Worm (Caenorhabditis elegans) whole organism, L4 larva: ENCODE results near the gene mps-1.

Source experiments
- Y48G9A.11 ChIP-seq: fragments of 200-800 bp; sonication (Bioruptor generic); IDR thresholded peaks from 2 replicates; pipeline ENCODE4 v1.3.6; 2022; ENCODE audit warnings: missing genetic modification reagents, missing genetic modification characterization, missing compliant biosample characterization
- ceh-28 ChIP-seq: fragments of 150-350 bp; optimal IDR thresholded peaks from 2 replicates; lab custom pipeline; 2014; ENCODE audit warnings: missing biosample characterization, missing genetic modification reagents, missing genetic modification characterization
- dpl-1 ChIP-seq: fragments of 150-350 bp; optimal IDR thresholded peaks from 2 replicates; lab custom pipeline; 2014; ENCODE audit warnings: missing biosample characterization, missing genetic modification reagents, missing genetic modification characterization
- egl-27 ChIP-seq: sonication (generic microtip); optimal IDR thresholded peaks from 3 replicates; lab custom pipeline; 2017; ENCODE audit warnings: missing biosample characterization, missing genetic modification reagents, missing genetic modification characterization
- hmg-1.1 ChIP-seq: fragments of 200-800 bp; sonication (Bioruptor generic); IDR thresholded peaks from 2 replicates; pipeline ENCODE4 v1.3.6; 2022; ENCODE audit warnings: missing genetic modification reagents, missing genetic modification characterization, missing compliant biosample characterization
- lin-39 ChIP-seq: fragments of 150-350 bp; optimal IDR thresholded peaks from 2 replicates; lab custom pipeline; 2014; ENCODE audit warnings: missing biosample characterization, missing genetic modification reagents, missing genetic modification characterization
- lir-3 ChIP-seq: sonication (generic microtip); optimal IDR thresholded peaks from 2 replicates; lab custom pipeline; 2016; ENCODE audit warnings: mild to moderate bottlenecking, missing genetic modification characterization, missing compliant biosample characterization
- nhr-41 ChIP-seq: fragments of 200-800 bp; sonication (Bioruptor generic); IDR thresholded peaks from 2 replicates; pipeline ENCODE4 v1.3.6; 2022; ENCODE audit warnings: missing genetic modification reagents, missing genetic modification characterization, missing compliant biosample characterization
- snpc-4 ChIP-seq: fragments of 150-350 bp; optimal IDR thresholded peaks from 2 replicates; lab custom pipeline; 2014; ENCODE audit warnings: missing biosample characterization, missing genetic modification characterization
- unc-130 ChIP-seq: sonication (generic microtip); optimal IDR thresholded peaks from 2 replicates; lab custom pipeline; 2016; ENCODE audit warnings: missing genetic modification reagents, missing genetic modification characterization, missing compliant biosample characterization
- unc-62 ChIP-seq, 3 experiments: fragments of 150-350 bp in 1 of 3; sonication (generic microtip); optimal IDR thresholded peaks in 2 of 3; peaks in 1 of 3; 1 replicate in 1 of 3; 2 replicates in 2 of 3; lab custom pipeline; 2014 to 2017; ENCODE audit warnings: missing biosample characterization in 3 of 3, missing genetic modification characterization in 3 of 3, missing genetic modification reagents in 3 of 3, missing genotype in 1 of 3

ce11 chrII:6269805-6270414 is 24.3 kb downstream of the mps-1 start, which contains the start of gene F13H8.2:
- peak; percentile 70 for TF ChIP-seq Y48G9A.11 (GFP tag; lab: Robert Waterston, UW)
- peak; percentile 90 for TF ChIP-seq hmg-1.1
- no peak for TF ChIP-seq nhr-41 (GFP tag; lab: Robert Waterston, UW)
- TF ChIP-seq snpc-4 (tag; lab: Kevin White, UChicago), result no peak
- TF ChIP-seq unc-130 (GFP tag; lab: Kevin White, UChicago), result peak; percentile 69
- no peak for TF ChIP-seq egl-27 (tag; lab: Kevin White, UChicago)
- TF ChIP-seq lir-3 (tag; lab: Kevin White, UChicago), result no peak
- peak; percentile 95 for TF ChIP-seq dpl-1 (GFP tag; lab: Kevin White, UChicago)
- TF ChIP-seq lin-39, result no peak
- no peak for TF ChIP-seq ceh-28 (tag; lab: Kevin White, UChicago)
- peak in 1 of 2 experiments; percentile 37 for TF ChIP-seq unc-62 (GFP tag; optimal IDR thresholded peaks at IDR 0.05 in 1 of 2; lab: Kevin White, UChicago)
- TF ChIP-seq unc-62 (tag; optimal IDR thresholded peaks at IDR 0.05; lab: Kevin White, UChicago), result no peak
